Worm (Caenorhabditis elegans) whole organism, midembryonic: ENCODE data around the gene T02C5.1.
A peak's percentile ranks its signal among the peaks of the same experiment; 100 is the strongest.

Source experiments
- T22C8.4 ChIP-seq: fragments of 200-800 bp; sonication (Bioruptor generic); IDR thresholded peaks from 2 replicates; pipeline ENCODE4 v1.3.6; 2022; ENCODE audit warnings: missing genetic modification characterization, missing compliant biosample characterization
- cog-1 ChIP-seq: sonication (generic microtip); optimal IDR thresholded peaks from 2 replicates; lab custom pipeline; 2016; ENCODE audit warnings: missing genetic modification characterization, missing compliant biosample characterization
- flt-1 ChIP-seq: fragments of 200-800 bp; sonication (Bioruptor generic); IDR thresholded peaks from 2 replicates; pipeline ENCODE4 v1.3.6; 2022; ENCODE audit warnings: missing genetic modification characterization, missing compliant biosample characterization
- klf-2 ChIP-seq: fragments of 200-800 bp; sonication (Bioruptor generic); conservative IDR thresholded peaks from 2 replicates; pipeline ENCODE4 v1.3.6; 2022; ENCODE audit warnings: missing genetic modification reagents, missing genetic modification characterization, missing compliant biosample characterization
- med-1 ChIP-seq: sonication (generic microtip); optimal IDR thresholded peaks from 2 replicates; lab custom pipeline; 2017; ENCODE audit warnings: missing genetic modification characterization, mild to moderate bottlenecking, missing compliant biosample characterization, antibody characterized with exemption, missing genetic modification reagents; ENCODE audit not compliant: insufficient read depth
- ref-1 ChIP-seq: fragments of 200-800 bp; sonication (Bioruptor generic); conservative IDR thresholded peaks from 2 replicates; pipeline ENCODE4 v1.3.6; 2022; ENCODE audit warnings: missing genetic modification reagents, missing genetic modification characterization, missing compliant biosample characterization
- tab-1 ChIP-seq: fragments of 200-800 bp; sonication (Bioruptor generic); IDR thresholded peaks from 2 replicates; pipeline ENCODE4 v1.3.6; 2022; ENCODE audit warnings: missing genetic modification characterization, missing compliant biosample characterization
- ztf-23 ChIP-seq: fragments of 200-800 bp; sonication (Bioruptor generic); IDR thresholded peaks from 2 replicates; pipeline ENCODE4 v1.3.6; 2022; ENCODE audit warnings: missing genetic modification reagents, missing genetic modification characterization, missing compliant biosample characterization
- ztf-29 ChIP-seq: fragments of 200-800 bp; sonication (Bioruptor generic); IDR thresholded peaks from 2 replicates; pipeline ENCODE4 v1.3.6; 2022; ENCODE audit warnings: missing genetic modification reagents, missing genetic modification characterization, missing compliant biosample characterization

Gene T02C5.1

DNA sequence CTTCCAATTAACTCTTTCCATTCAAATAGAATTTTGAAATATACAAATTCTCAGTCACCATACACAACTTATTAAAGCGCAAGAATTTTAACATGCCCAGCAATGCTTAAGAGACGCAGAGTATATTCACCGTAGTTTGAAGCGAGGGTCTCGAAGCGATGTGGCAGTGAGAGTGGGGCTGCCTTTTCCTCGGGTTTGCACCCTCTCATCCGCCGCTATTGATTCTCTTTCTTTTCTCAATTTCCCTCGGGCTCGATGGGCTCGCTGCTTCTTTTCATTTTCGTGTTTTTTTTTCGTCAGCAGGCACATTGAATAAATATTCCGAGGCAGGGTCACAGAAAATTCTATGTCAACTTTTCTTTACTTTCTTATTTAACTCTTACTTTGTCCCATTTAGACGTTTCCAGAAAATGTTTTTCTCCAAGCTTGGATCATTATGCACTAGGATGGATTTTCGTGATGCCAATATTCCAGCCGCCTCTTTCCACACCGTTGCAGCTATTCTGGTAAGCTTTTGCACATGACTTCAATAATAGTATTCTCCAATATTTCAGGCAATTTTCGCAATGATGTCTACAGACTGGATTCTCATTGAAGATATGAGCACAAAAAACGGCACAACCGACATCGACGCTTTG lies 6.0 kb upstream of the T02C5.1 start, which contains the start of gene T14G11.1:
Gene T14G11.1 (plus strand): TSS at position 408 of the 638 bp plus-strand sequence.
- TF ChIP-seq med-1 (GFP tag; lab: Kevin White, UChicago) (no peak), ztf-29 (no peak), klf-2 (GFP tag; lab: Robert Waterston, UW) (no peak), ref-1 (GFP tag; lab: Robert Waterston, UW) (no peak), tab-1 (GFP tag; lab: Robert Waterston, UW) (no peak), flt-1 (GFP tag; lab: Robert Waterston, UW) (no peak), cog-1 (tag; lab: Kevin White, UChicago) (peak; percentile 27), ztf-23 (GFP tag; lab: Robert Waterston, UW) (no peak), T22C8.4 (GFP tag; lab: Robert Waterston, UW) (0 out of 2 replicates have a peak, but pooled peaks have one; percentile 32)

DNA sequence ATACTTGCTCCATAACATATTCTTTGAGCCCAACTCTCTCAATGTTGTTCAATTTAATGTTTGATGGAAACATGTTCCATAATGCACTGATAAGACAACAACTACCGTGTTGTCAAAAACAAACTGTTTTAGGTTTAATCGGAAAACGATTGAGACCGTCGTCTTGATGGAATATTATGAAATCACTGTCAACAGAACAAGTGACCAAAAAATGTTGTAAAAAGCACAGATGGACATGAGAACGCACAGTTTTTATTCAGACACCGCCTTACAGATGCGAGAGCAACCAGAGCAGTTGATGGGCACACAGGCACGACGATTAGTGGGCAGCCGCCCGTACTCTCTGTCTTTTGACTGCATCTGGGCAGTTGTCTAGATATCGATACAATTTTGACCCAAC lies 1.7 kb upstream of the T02C5.1 start:
- TF ChIP-seq ref-1 (GFP tag; lab: Robert Waterston, UW) (no peak), cog-1 (tag; lab: Kevin White, UChicago) (no peak), ztf-29 (no peak), tab-1 (GFP tag; lab: Robert Waterston, UW) (no peak), med-1 (GFP tag; lab: Kevin White, UChicago) (no peak), flt-1 (GFP tag; lab: Robert Waterston, UW) (no peak), klf-2 (GFP tag; lab: Robert Waterston, UW) (no peak), T22C8.4 (GFP tag; lab: Robert Waterston, UW) (no peak), ztf-23 (GFP tag; lab: Robert Waterston, UW) (no peak)

DNA sequence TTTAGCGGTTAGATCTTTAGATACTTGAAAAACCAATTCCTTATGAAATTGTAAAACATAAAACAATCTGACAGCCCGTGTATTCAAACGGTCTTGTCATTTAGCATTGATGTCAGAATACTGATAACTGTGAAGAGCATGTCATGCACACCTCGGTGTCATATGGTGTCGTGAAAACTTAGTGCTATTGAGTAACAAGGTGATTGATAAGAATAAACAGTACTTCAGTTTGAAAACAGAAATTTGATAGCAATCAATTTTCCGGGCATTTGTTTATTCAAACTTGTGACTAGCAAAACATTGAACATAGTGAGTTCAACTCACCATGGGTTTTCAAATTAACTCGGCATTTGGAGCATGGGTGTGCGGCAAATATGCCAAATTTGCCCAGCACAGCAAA lies 569 bp downstream of the T02C5.1 start:
- TF ChIP-seq ztf-23 (GFP tag; lab: Robert Waterston, UW): no peak
- no peak for TF ChIP-seq tab-1 (GFP tag; lab: Robert Waterston, UW)
- no peak for TF ChIP-seq cog-1 (tag; lab: Kevin White, UChicago)
- no peak for TF ChIP-seq ztf-29

DNA sequence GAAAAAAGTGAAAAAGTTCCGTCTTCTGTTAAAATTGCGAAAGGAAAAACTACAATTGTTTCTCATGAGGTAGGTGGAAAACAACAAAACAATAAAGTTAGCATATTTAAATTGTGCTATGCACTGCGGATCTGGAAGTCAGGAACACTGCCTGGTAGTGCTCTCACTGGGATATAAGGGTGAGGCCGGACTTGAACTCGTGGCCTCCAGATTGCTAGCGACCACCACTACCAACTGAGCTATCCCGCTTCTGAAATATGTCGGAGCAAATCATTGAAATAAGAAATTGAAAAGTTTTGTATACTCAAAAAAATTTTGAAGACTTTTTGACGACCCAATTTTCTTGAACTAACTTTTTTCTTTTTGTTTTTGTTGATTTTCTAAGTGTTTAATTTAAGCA lies 1.8 kb downstream of the T02C5.1 start:
- no peak for TF ChIP-seq ztf-29
- TF ChIP-seq ztf-23 (GFP tag; lab: Robert Waterston, UW): no peak
- no peak for TF ChIP-seq ref-1 (GFP tag; lab: Robert Waterston, UW)
- TF ChIP-seq med-1 (GFP tag; lab: Kevin White, UChicago): no peak
- TF ChIP-seq cog-1 (tag; lab: Kevin White, UChicago): no peak
- TF ChIP-seq T22C8.4 (GFP tag; lab: Robert Waterston, UW): no peak
- TF ChIP-seq flt-1 (GFP tag; lab: Robert Waterston, UW): no peak
- TF ChIP-seq klf-2 (GFP tag; lab: Robert Waterston, UW): no peak
- no peak for TF ChIP-seq tab-1 (GFP tag; lab: Robert Waterston, UW)

DNA sequence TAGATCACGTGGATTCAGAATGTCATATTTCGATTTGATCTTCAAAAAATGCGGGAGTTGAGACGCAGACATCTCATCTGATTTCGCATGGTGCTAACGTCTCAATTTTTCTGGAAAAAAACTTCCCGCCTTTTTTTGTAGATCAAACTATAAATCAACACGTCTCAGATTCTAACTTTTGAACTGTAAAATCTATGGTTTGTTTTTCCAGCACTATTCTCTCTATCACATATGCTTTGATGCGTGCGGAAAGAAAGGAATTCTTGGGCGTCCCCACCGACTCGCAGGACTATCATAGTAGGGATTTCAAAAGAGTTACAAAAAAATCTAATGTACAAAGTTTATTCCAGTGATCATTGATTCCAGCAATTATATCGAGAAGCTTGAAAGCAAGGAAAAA lies 2.9 kb downstream of the T02C5.1 start:
- TF ChIP-seq T22C8.4 (GFP tag; lab: Robert Waterston, UW) (no peak), flt-1 (GFP tag; lab: Robert Waterston, UW) (peak; percentile 53; the same call in 1 of the 2 replicates)

DNA sequence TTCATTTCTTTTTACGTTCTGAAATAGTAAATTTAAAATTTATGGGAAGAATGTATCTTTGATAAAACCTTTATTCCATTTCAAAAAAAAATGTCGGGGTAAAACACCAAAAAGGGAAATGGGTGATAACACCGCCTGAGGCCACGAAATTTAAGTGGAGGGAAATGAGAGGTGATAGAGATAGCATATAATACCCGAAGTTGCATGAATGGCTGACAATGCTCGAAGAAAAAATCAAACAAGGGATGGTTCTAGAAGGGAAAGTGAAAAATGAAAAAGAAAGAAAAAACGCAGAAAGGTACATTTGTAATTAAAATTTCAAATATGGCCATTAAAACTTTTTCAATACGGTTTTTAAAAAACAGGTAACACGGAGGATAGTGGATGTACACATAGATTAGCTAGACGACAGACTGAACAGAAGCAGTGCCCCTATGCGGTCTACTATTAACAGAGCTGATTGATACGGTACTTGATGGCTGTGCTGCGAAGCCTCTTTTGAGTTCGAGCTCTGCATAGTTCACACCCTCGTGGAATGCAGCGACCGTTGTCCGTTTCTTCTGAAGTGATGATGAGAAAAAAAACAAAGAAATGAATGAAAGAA lies 3.6 kb downstream of the T02C5.1 start:
- TF ChIP-seq klf-2 (GFP tag; lab: Robert Waterston, UW) (no peak), flt-1 (GFP tag; lab: Robert Waterston, UW) (no peak), med-1 (GFP tag; lab: Kevin White, UChicago) (no peak), ref-1 (GFP tag; lab: Robert Waterston, UW) (no peak), tab-1 (GFP tag; lab: Robert Waterston, UW) (no peak), ztf-23 (GFP tag; lab: Robert Waterston, UW) (no peak), T22C8.4 (GFP tag; lab: Robert Waterston, UW) (no peak), cog-1 (tag; lab: Kevin White, UChicago) (no peak)

DNA sequence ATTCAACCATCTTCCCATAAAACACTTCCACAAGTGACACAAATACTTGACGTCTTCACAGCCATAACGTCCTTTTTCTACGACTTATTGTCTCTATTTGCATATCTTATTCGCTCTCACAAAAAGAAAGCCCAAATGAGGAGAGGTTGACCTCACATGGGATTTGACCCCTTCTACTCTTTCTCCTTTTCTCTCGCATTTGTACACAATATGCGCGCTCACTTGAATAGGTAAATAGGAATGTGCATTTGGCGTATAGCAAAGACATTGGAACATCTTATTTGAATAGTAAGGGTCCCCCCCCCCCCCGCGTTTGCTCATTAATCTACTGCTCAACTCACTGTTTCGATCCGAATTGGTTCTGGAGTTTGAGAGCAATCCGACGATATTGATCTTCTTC lies 5.9 kb downstream of the T02C5.1 start:
- TF ChIP-seq tab-1 (GFP tag; lab: Robert Waterston, UW) (no peak), ref-1 (GFP tag; lab: Robert Waterston, UW) (no peak), ztf-29 (peak; percentile 69; the same call in 1 of the 2 replicates), med-1 (GFP tag; lab: Kevin White, UChicago) (no peak), flt-1 (GFP tag; lab: Robert Waterston, UW) (no peak)

DNA sequence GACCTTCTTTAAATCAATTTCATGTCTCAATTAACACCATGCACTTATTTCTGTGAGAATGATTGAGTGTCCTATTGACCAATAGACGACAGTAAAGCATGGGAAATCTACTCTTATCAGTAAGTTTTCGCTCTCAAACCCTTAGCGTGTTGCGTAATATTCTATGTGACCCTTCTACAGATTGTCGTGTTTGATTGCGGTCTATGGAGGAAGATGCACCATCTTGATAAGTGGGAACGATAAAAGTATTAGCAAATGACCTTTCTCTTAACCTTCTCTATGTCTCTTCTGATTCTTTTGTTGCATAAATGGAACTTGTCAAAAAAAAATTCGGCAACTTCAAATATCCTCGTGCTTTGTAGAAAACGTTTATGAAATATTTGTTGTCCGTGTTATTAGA lies 9.2 kb downstream of the T02C5.1 start:
- no peak for TF ChIP-seq cog-1 (tag; lab: Kevin White, UChicago)
- no peak for TF ChIP-seq klf-2 (GFP tag; lab: Robert Waterston, UW)
- TF ChIP-seq ztf-23 (GFP tag; lab: Robert Waterston, UW): no peak
- no peak for TF ChIP-seq med-1 (GFP tag; lab: Kevin White, UChicago)
- TF ChIP-seq ztf-29: no peak
- TF ChIP-seq ref-1 (GFP tag; lab: Robert Waterston, UW): no peak
- no peak for TF ChIP-seq T22C8.4 (GFP tag; lab: Robert Waterston, UW)
- no peak for TF ChIP-seq tab-1 (GFP tag; lab: Robert Waterston, UW)
- no peak for TF ChIP-seq flt-1 (GFP tag; lab: Robert Waterston, UW)

DNA sequence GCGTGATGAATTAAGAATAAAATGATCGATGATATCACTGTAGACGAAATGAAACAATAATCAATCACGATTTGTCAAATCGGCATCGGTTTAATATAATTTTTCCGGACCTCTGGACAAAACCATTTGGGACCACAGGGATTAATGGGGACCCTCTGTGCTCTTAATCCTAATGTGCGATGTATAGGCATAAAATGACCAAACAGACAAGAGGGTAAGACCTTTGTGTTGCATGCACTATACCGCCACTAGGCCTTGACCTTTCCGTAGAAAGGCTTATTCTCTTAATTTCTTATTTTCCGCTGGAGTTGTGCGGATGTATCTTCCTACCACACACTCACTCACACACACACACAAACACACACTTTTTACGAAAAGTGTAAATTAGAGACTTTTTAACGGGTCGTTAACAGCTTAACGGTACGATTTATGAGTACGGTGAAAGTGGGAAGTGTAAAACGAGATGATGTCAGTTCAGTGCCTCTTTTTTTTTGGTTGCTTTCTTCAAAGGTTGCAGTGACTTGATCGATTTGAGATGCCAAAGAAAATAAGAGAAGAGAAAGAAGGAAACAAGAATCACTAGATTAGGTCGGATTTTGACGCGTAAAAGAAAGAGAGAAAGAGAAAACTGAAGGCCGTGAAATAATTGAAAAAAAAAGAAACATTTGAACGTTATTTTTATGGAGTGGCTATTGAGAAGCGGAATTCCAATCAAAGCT lies 10.2 kb downstream of the T02C5.1 start:
- TF ChIP-seq flt-1 (GFP tag; lab: Robert Waterston, UW) (no peak), klf-2 (GFP tag; lab: Robert Waterston, UW) (no peak), ztf-23 (GFP tag; lab: Robert Waterston, UW) (no peak), tab-1 (GFP tag; lab: Robert Waterston, UW) (0 out of 2 replicates have a peak, but pooled peaks have one; percentile 38)
